Worm (Caenorhabditis elegans) whole organism, L4/young adult: ENCODE measurements around the gene F25E2.2.

Experiments used
- W03F9.2 ChIP-seq: fragments of 150-350 bp; optimal IDR thresholded peaks from 2 replicates; lab custom pipeline; 2014; ENCODE audit warnings: missing biosample characterization, missing genetic modification characterization
- him-1 ChIP-seq: sonication (generic microtip); optimal IDR thresholded peaks from 2 replicates; lab custom pipeline; 2016; ENCODE audit warnings: missing genotype, missing genetic modification reagents, missing genetic modification characterization, missing compliant biosample characterization

DNA sequence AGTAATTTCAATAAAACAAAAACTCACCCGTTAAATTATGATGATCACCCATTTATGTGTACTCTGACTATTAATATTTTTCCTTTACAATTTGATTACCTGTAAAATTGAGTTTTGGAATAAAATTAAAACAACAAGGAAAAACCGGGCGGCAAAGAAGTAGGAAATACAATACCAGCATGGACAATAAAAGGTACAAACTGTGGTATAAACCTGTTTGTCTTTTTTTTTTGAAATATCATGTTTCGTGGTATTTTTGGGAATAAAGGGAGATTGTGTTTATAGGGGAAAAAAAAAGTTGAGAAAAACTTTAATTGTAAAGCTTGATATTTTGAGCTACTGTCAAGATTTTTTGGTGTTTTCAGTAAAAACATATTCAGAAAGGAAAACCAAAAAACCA, 14.8 kb upstream of the F25E2.2 start, which contains the start of gene daf-3:
- no peak for TF ChIP-seq him-1 (tag; lab: Kevin White, UChicago)
- TF ChIP-seq W03F9.2 (tag; lab: Kevin White, UChicago), result no peak
